Fruit fly (Drosophila melanogaster): ENCODE results near the gene PolH.

- TF ChIP-seq CG33017 (tag; optimal IDR thresholded peaks at IDR 0.05) (no peak), Crg-1 (GFP tag; optimal IDR thresholded peaks at IDR 0.05) (no peak), kay (GFP tag; ENCODE audit: borderline replicate concordance) (no peak), CG7101 (tag; optimal IDR thresholded peaks at IDR 0.05) (no peak)
Measured at dm6 chr3L:21918605-21919004, 23.0 kb downstream of the PolH start.
